Worm (Caenorhabditis elegans) whole organism, young adult: ENCODE measurements around the gene C34C12.6.

Experiments used
- F55B11.4 ChIP-seq: sonication (generic microtip); optimal IDR thresholded peaks from 2 replicates; lab custom pipeline; 2016; ENCODE audit warnings: missing compliant biosample characterization, missing genetic modification characterization, borderline replicate concordance; ENCODE audit not compliant: insufficient read depth
- ceh-40 ChIP-seq: fragments of 200-800 bp; sonication (Bioruptor generic); IDR thresholded peaks from 2 replicates; pipeline ENCODE4 v1.3.6; 2022; ENCODE audit warnings: missing genetic modification characterization, missing compliant biosample characterization
- dox-1 ChIP-seq: fragments of 200-800 bp; sonication (Bioruptor generic); IDR thresholded peaks from 2 replicates; pipeline ENCODE4 v1.3.6; 2022; ENCODE audit warnings: missing genetic modification reagents, missing genetic modification characterization, missing compliant biosample characterization
- hrde-1 ChIP-seq: sonication (generic microtip); optimal IDR thresholded peaks from 2 replicates; lab custom pipeline; 2016; ENCODE audit warnings: missing genetic modification characterization, mild to moderate bottlenecking, missing compliant biosample characterization, moderate library complexity, missing genotype, missing genetic modification reagents, borderline replicate concordance
- madf-10 ChIP-seq: sonication (generic microtip); optimal IDR thresholded peaks from 2 replicates; lab custom pipeline; 2016; ENCODE audit warnings: mild to moderate bottlenecking, missing genetic modification characterization, missing compliant biosample characterization
- mxl-1 ChIP-seq: sonication (generic microtip); optimal IDR thresholded peaks from 2 replicates; lab custom pipeline; 2016; ENCODE audit warnings: missing genetic modification characterization, missing compliant biosample characterization
- unc-130 ChIP-seq: sonication (generic microtip); optimal IDR thresholded peaks from 2 replicates; lab custom pipeline; 2016; ENCODE audit warnings: missing genetic modification reagents, missing genetic modification characterization, missing compliant biosample characterization

- TF ChIP-seq hrde-1 (no peak), F55B11.4 (tag; lab: Kevin White, UChicago) (no peak), mxl-1 (no peak), dox-1 (no peak), unc-130 (peak; percentile 7), ceh-40 (no peak), madf-10 (tag; lab: Kevin White, UChicago) (no peak)
Measured at ce11 chrIII:3476245-3476644, 6.1 kb upstream of the C34C12.6 start.
